In genomic region chr3R:5305850-5306483, dm6 we compare ENCODE assay signal across 3 fruit fly cellular contexts.
A peak's percentile ranks its signal among the peaks of the same experiment; 100 is the strongest.
TF ChIP-seq lines count a peak whose summit lies in the region.

No protein-coding gene starts in this region.

- TF ChIP-seq CTCF in whole organism, embryonic (GFP tag; optimal IDR thresholded peaks at IDR 0.05; lab: Kevin White, UChicago) = no peak

TF ChIP-seq in whole organism, adult, 20 proteins besides CTCF, POLR2A, EP300 and RAD21:
- no peak for TF ChIP-seq Clk (GFP tag; optimal IDR thresholded peaks at IDR 0.05; lab: Kevin White, UChicago)
- TF ChIP-seq CG33017 (tag; optimal IDR thresholded peaks at IDR 0.05; lab: Kevin White, UChicago) = no peak
- TF ChIP-seq ovo (GFP tag; optimal IDR thresholded peaks at IDR 0.05; lab: Kevin White, UChicago) = no peak
- TF ChIP-seq kay (GFP tag; lab: Kevin White, UChicago; ENCODE audit: borderline replicate concordance) = peak; percentile 87
- peak; percentile 44 for TF ChIP-seq cic (GFP tag; optimal IDR thresholded peaks at IDR 0.05; lab: Kevin White, UChicago)
- TF ChIP-seq CG11617 (GFP tag; optimal IDR thresholded peaks at IDR 0.05; lab: Kevin White, UChicago) = no peak
- peak; percentile 10 for TF ChIP-seq CG12768 (GFP tag; optimal IDR thresholded peaks at IDR 0.05; lab: Kevin White, UChicago)
- TF ChIP-seq CG7045 (GFP tag; optimal IDR thresholded peaks at IDR 0.05; lab: Kevin White, UChicago) = no peak
- no peak for TF ChIP-seq pad (GFP tag; optimal IDR thresholded peaks at IDR 0.05; lab: Kevin White, UChicago)

TF ChIP-seq in whole organism, embryonic, 481 proteins besides CTCF, POLR2A, EP300 and RAD21:
- TF ChIP-seq CG32532 (GFP tag; IDR thresholded peaks at IDR 0.05; lab: Robert Waterston, UW) = 0 out of 2 replicates have a peak, but pooled peaks have one; percentile 15
- peak; percentile 15 for TF ChIP-seq CG1603 (tag; optimal IDR thresholded peaks at IDR 0.05; lab: Kevin White, UChicago)
- TF ChIP-seq ATbp (GFP tag; optimal IDR thresholded peaks at IDR 0.05; lab: Kevin White, UChicago) = peak; percentile 25
- TF ChIP-seq CG34422 (GFP tag; IDR thresholded peaks at IDR 0.05; lab: Robert Waterston, UW) = no peak
- peak; percentile 11 for TF ChIP-seq CG10431 (GFP tag; optimal IDR thresholded peaks at IDR 0.05; lab: Kevin White, UChicago)
- peak; percentile 77 for TF ChIP-seq sens (GFP tag; lab: Kevin White, UChicago)
- peak; percentile 25 for TF ChIP-seq PHDP (tag; optimal IDR thresholded peaks at IDR 0.05; lab: Kevin White, UChicago)
- peak; percentile 7 for TF ChIP-seq CG12769 (tag; optimal IDR thresholded peaks at IDR 0.05; lab: Kevin White, UChicago)
- TF ChIP-seq lab (GFP tag; optimal IDR thresholded peaks at IDR 0.05; lab: Kevin White, UChicago) = peak; percentile 75
- no peak for TF ChIP-seq Hand (GFP tag; optimal IDR thresholded peaks at IDR 0.05; lab: Kevin White, UChicago)
- no peak for TF ChIP-seq CG8290 (GFP tag; optimal IDR thresholded peaks at IDR 0.05; lab: Kevin White, UChicago)
- peak in 1 of 2 experiments; percentile 37 for TF ChIP-seq CG8290 (tag; optimal IDR thresholded peaks at IDR 0.05; lab: Kevin White, UChicago)
- peak; percentile 32; the same call in 1 of the 2 replicates for TF ChIP-seq ara (GFP tag; IDR thresholded peaks at IDR 0.05; lab: Robert Waterston, UW)
- TF ChIP-seq CG9797 (GFP tag; optimal IDR thresholded peaks at IDR 0.05; lab: Kevin White, UChicago) = no peak
- TF ChIP-seq CG30403 (GFP tag; optimal IDR thresholded peaks at IDR 0.05; lab: Kevin White, UChicago) = no peak
- TF ChIP-seq lov (optimal IDR thresholded peaks at IDR 0.05; lab: Kevin White, UChicago) = no peak
- TF ChIP-seq lov (GFP tag; IDR thresholded peaks at IDR 0.05; lab: Robert Waterston, UW) = no peak
- TF ChIP-seq mam (GFP tag; optimal IDR thresholded peaks at IDR 0.05; lab: Kevin White, UChicago) = no peak
- TF ChIP-seq CG15601 (tag; optimal IDR thresholded peaks at IDR 0.05; lab: Kevin White, UChicago) = peak; percentile 8
- TF ChIP-seq hkb (optimal IDR thresholded peaks at IDR 0.05; lab: Kevin White, UChicago) = no peak
- 0 out of 2 replicates have a peak, but pooled peaks have one; percentile 7 for TF ChIP-seq hkb (GFP tag; IDR thresholded peaks at IDR 0.05; lab: Robert Waterston, UW)
- TF ChIP-seq Med (GFP tag; lab: Kevin White, UChicago) = peak; percentile 10
- peak; percentile 51 for TF ChIP-seq Vsx1 (GFP tag; optimal IDR thresholded peaks at IDR 0.05; lab: Kevin White, UChicago)
- TF ChIP-seq sd (tag; optimal IDR thresholded peaks at IDR 0.05; lab: Kevin White, UChicago) = peak; percentile 8
- peak; percentile 42 for TF ChIP-seq sug (tag; optimal IDR thresholded peaks at IDR 0.05; lab: Kevin White, UChicago)
- peak; percentile 42 for TF ChIP-seq cwo (GFP tag; optimal IDR thresholded peaks at IDR 0.05; lab: Kevin White, UChicago)
- TF ChIP-seq nmo (GFP tag; optimal IDR thresholded peaks at IDR 0.05; lab: Kevin White, UChicago) = no peak
- peak; percentile 15 for TF ChIP-seq Asciz (GFP tag; optimal IDR thresholded peaks at IDR 0.05; lab: Kevin White, UChicago)

TF ChIP-seq in whole organism, prepupa, 60 proteins besides CTCF, POLR2A, EP300 and RAD21:
- no peak for TF ChIP-seq CG6808 (GFP tag; optimal IDR thresholded peaks at IDR 0.05; lab: Kevin White, UChicago)
- TF ChIP-seq Sox14 (GFP tag; optimal IDR thresholded peaks at IDR 0.05; lab: Kevin White, UChicago) = no peak
- TF ChIP-seq vri (GFP tag; optimal IDR thresholded peaks at IDR 0.05; lab: Kevin White, UChicago) = peak; percentile 37
- peak; percentile 76 for TF ChIP-seq fkh (GFP tag; optimal IDR thresholded peaks at IDR 0.05; lab: Kevin White, UChicago)
TF ChIP-seq in whole organism, prepupa: peak in this region for 2.
